Worm (Caenorhabditis elegans) whole organism, midembryonic: ENCODE measurements around the gene F42A9.9.

Experiments
- T22C8.4 ChIP-seq: fragments of 200-800 bp; sonication (Bioruptor generic); IDR thresholded peaks from 2 replicates; pipeline ENCODE4 v1.3.6; 2022; ENCODE audit warnings: missing genetic modification characterization, missing compliant biosample characterization
- flt-1 ChIP-seq: fragments of 200-800 bp; sonication (Bioruptor generic); IDR thresholded peaks from 2 replicates; pipeline ENCODE4 v1.3.6; 2022; ENCODE audit warnings: missing genetic modification characterization, missing compliant biosample characterization
- ref-1 ChIP-seq: fragments of 200-800 bp; sonication (Bioruptor generic); conservative IDR thresholded peaks from 2 replicates; pipeline ENCODE4 v1.3.6; 2022; ENCODE audit warnings: missing genetic modification reagents, missing genetic modification characterization, missing compliant biosample characterization
- tab-1 ChIP-seq: fragments of 200-800 bp; sonication (Bioruptor generic); IDR thresholded peaks from 2 replicates; pipeline ENCODE4 v1.3.6; 2022; ENCODE audit warnings: missing genetic modification characterization, missing compliant biosample characterization
- ztf-23 ChIP-seq: fragments of 200-800 bp; sonication (Bioruptor generic); IDR thresholded peaks from 2 replicates; pipeline ENCODE4 v1.3.6; 2022; ENCODE audit warnings: missing genetic modification reagents, missing genetic modification characterization, missing compliant biosample characterization
- ztf-29 ChIP-seq: fragments of 200-800 bp; sonication (Bioruptor generic); IDR thresholded peaks from 2 replicates; pipeline ENCODE4 v1.3.6; 2022; ENCODE audit warnings: missing genetic modification reagents, missing genetic modification characterization, missing compliant biosample characterization

DNA sequence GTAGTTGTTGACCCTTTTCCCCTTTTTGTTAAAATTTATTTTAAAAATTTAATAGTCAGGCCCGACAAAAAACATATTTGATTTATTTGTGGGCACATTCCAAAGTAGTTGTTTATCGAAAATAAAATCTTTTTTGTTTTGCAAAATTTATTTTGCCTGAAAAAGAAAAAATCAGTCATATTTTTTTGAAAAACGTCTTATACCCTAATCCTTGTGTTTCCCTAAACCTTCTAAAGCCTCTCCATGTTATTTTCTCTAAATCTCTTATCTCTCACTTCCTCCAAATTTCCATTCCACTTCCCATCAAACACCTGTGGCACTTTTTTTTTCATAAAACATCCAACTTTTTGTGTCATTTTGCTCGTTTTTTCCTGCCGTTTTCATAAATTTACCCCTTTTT, 30.5 kb downstream of the F42A9.9 start:
- TF ChIP-seq T22C8.4 (GFP tag; lab: Robert Waterston, UW) (no peak), ztf-23 (GFP tag; lab: Robert Waterston, UW) (no peak), flt-1 (no peak), ref-1 (GFP tag; lab: Robert Waterston, UW) (no peak), tab-1 (no peak), ztf-29 (no peak)
